Worm (Caenorhabditis elegans) whole organism, L4 larva: Measurements from ENCODE around the gene F40F12.9.

ENCODE experiments used
- F37D6.2 ChIP-seq: sonication (generic microtip); optimal IDR thresholded peaks from 2 replicates; lab custom pipeline; 2016; ENCODE audit warnings: mild to moderate bottlenecking, missing genetic modification characterization, missing compliant biosample characterization
- F44E2.7 ChIP-seq: fragments of 200-800 bp; sonication (Bioruptor generic); IDR thresholded peaks from 2 replicates; pipeline ENCODE4 v2.1.2; 2022; ENCODE audit warnings: missing genetic modification characterization, missing compliant biosample characterization
- F49E8.2 ChIP-seq: sonication (generic microtip); optimal IDR thresholded peaks from 2 replicates; lab custom pipeline; 2016; ENCODE audit warnings: missing compliant biosample characterization, mild to moderate bottlenecking, missing genetic modification characterization, borderline replicate concordance
- T20F7.1 ChIP-seq: fragments of 200-800 bp; sonication (Bioruptor generic); optimal IDR thresholded peaks from 2 replicates; lab custom pipeline; 2018; ENCODE audit warnings: mild to moderate bottlenecking, missing genetic modification characterization, missing compliant biosample characterization
- Y105C5A.15 ChIP-seq: fragments of 200-800 bp; sonication (Bioruptor generic); IDR thresholded peaks from 2 replicates; pipeline ENCODE4 v1.3.6; 2022; ENCODE audit warnings: missing genetic modification characterization, missing compliant biosample characterization
- Y75B8A.6 ChIP-seq: fragments of 200-800 bp; sonication (Bioruptor generic); IDR thresholded peaks from 2 replicates; pipeline ENCODE4 v1.3.6; 2022; ENCODE audit warnings: missing genetic modification reagents, missing genetic modification characterization, missing compliant biosample characterization
- aha-1 ChIP-seq: fragments of 150-350 bp; peaks from one replicate; lab custom pipeline; 2014; ENCODE audit warnings: missing biosample characterization, missing genetic modification characterization
- attf-4 ChIP-seq: sonication (generic microtip); optimal IDR thresholded peaks from 3 replicates; lab custom pipeline; 2017; ENCODE audit warnings: missing biosample characterization, missing genetic modification characterization
- ceh-28 ChIP-seq: fragments of 150-350 bp; optimal IDR thresholded peaks from 2 replicates; lab custom pipeline; 2014; ENCODE audit warnings: missing biosample characterization, missing genetic modification reagents, missing genetic modification characterization
- ceh-44 ChIP-seq: fragments of 200-800 bp; sonication (Bioruptor generic); IDR thresholded peaks from 2 replicates; pipeline ENCODE4 v1.3.6; 2022; ENCODE audit warnings: missing genetic modification reagents, missing genetic modification characterization, missing compliant biosample characterization
- daf-12 ChIP-seq: fragments of 150-350 bp; optimal IDR thresholded peaks from 2 replicates; lab custom pipeline; 2014; ENCODE audit warnings: missing biosample characterization, missing genetic modification reagents, missing genetic modification characterization
- daf-16 ChIP-seq, 3 experiments: sonication (generic microtip); optimal IDR thresholded peaks; 2 replicates each; lab custom pipeline; 2016 to 2017; ENCODE audit warnings: missing genetic modification characterization in 3 of 3, missing genetic modification reagents in 3 of 3, mild to moderate bottlenecking in 2 of 3, missing compliant biosample characterization in 2 of 3, missing biosample characterization in 1 of 3, moderate library complexity in 1 of 3
- daf-8 ChIP-seq: fragments of 200-800 bp; sonication (Bioruptor generic); IDR thresholded peaks from 2 replicates; pipeline ENCODE4 v1.3.6; 2022; ENCODE audit warnings: missing genetic modification characterization, missing compliant biosample characterization
- dmd-6 ChIP-seq: fragments of 200-800 bp; sonication (Bioruptor generic); IDR thresholded peaks from 2 replicates; pipeline ENCODE4 v1.3.6; 2022; ENCODE audit warnings: missing genetic modification reagents, missing genetic modification characterization, missing compliant biosample characterization
- dmd-8 ChIP-seq: fragments of 200-800 bp; sonication (Bioruptor generic); IDR thresholded peaks from 2 replicates; pipeline ENCODE4 v1.3.6; 2022; ENCODE audit warnings: missing genetic modification characterization, missing compliant biosample characterization
- dmd-9 ChIP-seq: fragments of 200-800 bp; sonication (Bioruptor generic); IDR thresholded peaks from 2 replicates; pipeline ENCODE4 v1.3.6; 2022; ENCODE audit warnings: missing genetic modification reagents, missing genetic modification characterization, missing compliant biosample characterization
- dpl-1 ChIP-seq: fragments of 150-350 bp; optimal IDR thresholded peaks from 2 replicates; lab custom pipeline; 2014; ENCODE audit warnings: missing biosample characterization, missing genetic modification reagents, missing genetic modification characterization
- dve-1 ChIP-seq: sonication (generic microtip); optimal IDR thresholded peaks from 2 replicates; lab custom pipeline; 2017; ENCODE audit warnings: antibody characterized with exemption, mild to moderate bottlenecking, missing genetic modification characterization, missing compliant biosample characterization; ENCODE audit not compliant: insufficient read depth
- egl-27 ChIP-seq: sonication (generic microtip); optimal IDR thresholded peaks from 3 replicates; lab custom pipeline; 2017; ENCODE audit warnings: missing biosample characterization, missing genetic modification reagents, missing genetic modification characterization
- fkh-10 ChIP-seq: fragments of 150-350 bp; optimal IDR thresholded peaks from 2 replicates; lab custom pipeline; 2014; ENCODE audit warnings: missing biosample characterization, missing genetic modification reagents, missing genetic modification characterization
- hlh-11 ChIP-seq: fragments of 200-800 bp; sonication (Bioruptor generic); optimal IDR thresholded peaks from 2 replicates; lab custom pipeline; 2018; ENCODE audit warnings: mild to moderate bottlenecking, missing genetic modification characterization, missing compliant biosample characterization
- hlh-30 ChIP-seq: sonication (generic microtip); optimal IDR thresholded peaks from 2 replicates; lab custom pipeline; 2017; ENCODE audit warnings: antibody characterized with exemption, mild to moderate bottlenecking, missing genetic modification characterization, missing compliant biosample characterization; ENCODE audit not compliant: insufficient read depth
- jun-1 ChIP-seq: fragments of 150-350 bp; optimal IDR thresholded peaks from 2 replicates; lab custom pipeline; 2014; ENCODE audit warnings: missing biosample characterization, missing genetic modification reagents, missing genetic modification characterization
- lin-1 ChIP-seq: fragments of 200-800 bp; sonication (Bioruptor generic); IDR thresholded peaks from 2 replicates; pipeline ENCODE4 v1.3.6; 2022; ENCODE audit warnings: missing genetic modification reagents, missing genetic modification characterization, missing compliant biosample characterization
- lin-13 ChIP-seq: fragments of 150-350 bp; optimal IDR thresholded peaks from 2 replicates; lab custom pipeline; 2014; ENCODE audit warnings: missing biosample characterization, missing genetic modification reagents, missing genetic modification characterization
- lin-15B ChIP-seq: fragments of 150-350 bp; sonication (generic microtip); optimal IDR thresholded peaks from 3 replicates; lab custom pipeline; 2014; ENCODE audit warnings: missing biosample characterization, missing genetic modification characterization
- lin-38 ChIP-seq: fragments of 200-800 bp; sonication (Bioruptor generic); IDR thresholded peaks from 2 replicates; pipeline ENCODE4 v1.3.6; 2022; ENCODE audit warnings: missing genetic modification reagents, missing genetic modification characterization, missing compliant biosample characterization
- lir-3 ChIP-seq: sonication (generic microtip); optimal IDR thresholded peaks from 2 replicates; lab custom pipeline; 2016; ENCODE audit warnings: mild to moderate bottlenecking, missing genetic modification characterization, missing compliant biosample characterization
- lsy-2 ChIP-seq, 2 experiments: fragments of 150-350 bp in 1 of 2; sonication (generic microtip) in 1 of 2; optimal IDR thresholded peaks; 2 replicates each; lab custom pipeline; 2014 to 2017; ENCODE audit warnings: missing biosample characterization in 2 of 2, missing genetic modification characterization in 2 of 2
- madf-9 ChIP-seq: fragments of 200-800 bp; sonication (Bioruptor generic); conservative IDR thresholded peaks from 2 replicates; pipeline ENCODE4 v1.3.6; 2022; ENCODE audit warnings: missing genetic modification reagents, missing genetic modification characterization, missing compliant biosample characterization
- mep-1 ChIP-seq: fragments of 150-350 bp; sonication (generic microtip); optimal IDR thresholded peaks from 3 replicates; lab custom pipeline; 2014; ENCODE audit warnings: missing biosample characterization, missing genetic modification characterization
- mes-2 ChIP-seq: sonication (generic microtip); optimal IDR thresholded peaks from 2 replicates; lab custom pipeline; 2016; ENCODE audit warnings: missing genotype, mild to moderate bottlenecking, missing genetic modification characterization, missing compliant biosample characterization; ENCODE audit not compliant: poor library complexity, severe bottlenecking
- mxl-2 ChIP-seq: fragments of 200-800 bp; sonication (Bioruptor generic); conservative IDR thresholded peaks from 2 replicates; pipeline ENCODE4 v1.3.6; 2022; ENCODE audit warnings: missing genetic modification reagents, missing genetic modification characterization, missing compliant biosample characterization
- mxl-3 ChIP-seq: fragments of 200-800 bp; sonication (Bioruptor generic); optimal IDR thresholded peaks from 2 replicates; lab custom pipeline; 2018; ENCODE audit warnings: mild to moderate bottlenecking, missing genetic modification characterization, missing compliant biosample characterization
- nhr-10 ChIP-seq: fragments of 150-350 bp; optimal IDR thresholded peaks from 2 replicates; lab custom pipeline; 2014; ENCODE audit warnings: missing biosample characterization, missing genetic modification characterization
- nhr-11 ChIP-seq: fragments of 150-350 bp; optimal IDR thresholded peaks from 2 replicates; lab custom pipeline; 2014; ENCODE audit warnings: missing biosample characterization, missing genetic modification characterization
- nhr-237 ChIP-seq: sonication (generic microtip); optimal IDR thresholded peaks from 2 replicates; lab custom pipeline; 2017; ENCODE audit warnings: missing biosample characterization, missing genetic modification characterization
- nhr-25 ChIP-seq: sonication (generic microtip); optimal IDR thresholded peaks from 2 replicates; lab custom pipeline; 2017; ENCODE audit warnings: missing genetic modification characterization, mild to moderate bottlenecking, missing compliant biosample characterization, antibody characterized with exemption, moderate library complexity, borderline replicate concordance; ENCODE audit not compliant: insufficient read depth
- nhr-28 ChIP-seq: fragments of 150-350 bp; optimal IDR thresholded peaks from 2 replicates; lab custom pipeline; 2014; ENCODE audit warnings: missing biosample characterization, missing genetic modification characterization
- nhr-42 ChIP-seq: fragments of 200-800 bp; sonication (Bioruptor generic); IDR thresholded peaks from 2 replicates; pipeline ENCODE4 v1.3.6; 2022; ENCODE audit warnings: missing genetic modification characterization, missing compliant biosample characterization
- nhr-77 ChIP-seq: fragments of 150-350 bp; optimal IDR thresholded peaks from 2 replicates; lab custom pipeline; 2014; ENCODE audit warnings: missing biosample characterization, missing genetic modification characterization
- pha-4 ChIP-seq, 2 experiments: fragments of 150-350 bp in 1 of 2; fragments of 200-800 bp in 1 of 2; sonication (Bioruptor generic) in 1 of 2; IDR thresholded peaks in 1 of 2; optimal IDR thresholded peaks in 1 of 2; 2 replicates each; pipeline versions ENCODE4 v1.3.6 to Lab custom; 2014 to 2022; ENCODE audit warnings: missing genetic modification characterization in 2 of 2, missing genetic modification reagents in 2 of 2, missing biosample characterization in 1 of 2, missing compliant biosample characterization in 1 of 2
- pqm-1 ChIP-seq: sonication (generic microtip); optimal IDR thresholded peaks from 2 replicates; lab custom pipeline; 2017; ENCODE audit warnings: missing biosample characterization, missing genetic modification characterization
- sdz-12 ChIP-seq: fragments of 200-800 bp; sonication (Bioruptor generic); optimal IDR thresholded peaks from 2 replicates; lab custom pipeline; 2018; ENCODE audit warnings: mild to moderate bottlenecking, missing genetic modification characterization, missing compliant biosample characterization
- unc-39 ChIP-seq: sonication (generic microtip); optimal IDR thresholded peaks from 2 replicates; lab custom pipeline; 2017; ENCODE audit warnings: missing biosample characterization, missing genetic modification characterization
- unc-62 ChIP-seq, 3 experiments: fragments of 150-350 bp in 1 of 3; sonication (generic microtip); optimal IDR thresholded peaks in 2 of 3; peaks in 1 of 3; 1 replicate in 1 of 3; 2 replicates in 2 of 3; lab custom pipeline; 2014 to 2017; ENCODE audit warnings: missing biosample characterization in 3 of 3, missing genetic modification characterization in 3 of 3, missing genetic modification reagents in 3 of 3, missing genotype in 1 of 3
- zag-1 ChIP-seq: fragments of 150-350 bp; optimal IDR thresholded peaks from 2 replicates; lab custom pipeline; 2014; ENCODE audit warnings: missing biosample characterization, missing genetic modification characterization
- zfp-2 ChIP-seq: sonication (generic microtip); optimal IDR thresholded peaks from 2 replicates; lab custom pipeline; 2016; ENCODE audit warnings: mild to moderate bottlenecking, missing genetic modification characterization, missing compliant biosample characterization
- zfp-3 ChIP-seq: fragments of 200-800 bp; sonication (Bioruptor generic); conservative IDR thresholded peaks from 2 replicates; pipeline ENCODE4 v1.3.6; 2022; ENCODE audit warnings: missing genetic modification reagents, missing genetic modification characterization, missing compliant biosample characterization
- zip-11 ChIP-seq: fragments of 200-800 bp; sonication (Bioruptor generic); IDR thresholded peaks from 2 replicates; pipeline ENCODE4 v1.3.6; 2022; ENCODE audit warnings: missing genetic modification characterization, missing compliant biosample characterization
- ztf-11 ChIP-seq: fragments of 150-350 bp; optimal IDR thresholded peaks from 2 replicates; lab custom pipeline; 2014; ENCODE audit warnings: missing biosample characterization, missing genetic modification characterization

The F40F12.9 gene

ce11 chrIII:9922310-9922709, 11.2 kb downstream of the F40F12.9 start:
- TF ChIP-seq nhr-11 (tag; lab: Kevin White, UChicago): no peak
- no peak for TF ChIP-seq unc-39
- TF ChIP-seq F44E2.7 (GFP tag; lab: Robert Waterston, UW): no peak
- no peak for TF ChIP-seq ceh-28
- TF ChIP-seq T20F7.1 (GFP tag; lab: Kevin White, UChicago): no peak
- TF ChIP-seq zfp-2 (tag; lab: Kevin White, UChicago): no peak
- no peak for TF ChIP-seq daf-16 (GFP tag; optimal IDR thresholded peaks at IDR 0.05; lab: Kevin White, UChicago)
- TF ChIP-seq daf-16 (tag; optimal IDR thresholded peaks at IDR 0.05; lab: Kevin White, UChicago): peak; percentile 86
- TF ChIP-seq ztf-11: no peak
- no peak for TF ChIP-seq nhr-42
- no peak for TF ChIP-seq pha-4 (GFP tag; IDR thresholded peaks at IDR 0.05; lab: Robert Waterston, UW)
- TF ChIP-seq pha-4 (tag; optimal IDR thresholded peaks at IDR 0.05; lab: Kevin White, UChicago): no peak
- TF ChIP-seq zfp-3 (GFP tag; lab: Robert Waterston, UW): no peak
- no peak for TF ChIP-seq lin-38 (GFP tag; lab: Robert Waterston, UW)
- no peak for TF ChIP-seq attf-4 (tag; lab: Kevin White, UChicago)
- peak; percentile 56 for TF ChIP-seq nhr-28
- no peak for TF ChIP-seq jun-1 (tag; lab: Kevin White, UChicago)
- TF ChIP-seq F37D6.2 (tag; lab: Kevin White, UChicago): no peak
- TF ChIP-seq nhr-237 (tag; lab: Kevin White, UChicago): no peak
- TF ChIP-seq mxl-2 (GFP tag; lab: Robert Waterston, UW): no peak
- TF ChIP-seq Y75B8A.6: no peak
- no peak for TF ChIP-seq dmd-8 (GFP tag; lab: Robert Waterston, UW)
- peak; percentile 38 for TF ChIP-seq dve-1 (tag; lab: Kevin White, UChicago)
- TF ChIP-seq ceh-44 (GFP tag; lab: Robert Waterston, UW): no peak
- TF ChIP-seq dpl-1 (GFP tag; lab: Kevin White, UChicago): no peak
- TF ChIP-seq lin-15B (tag; lab: Kevin White, UChicago): no peak
- no peak for TF ChIP-seq dmd-6 (GFP tag; lab: Robert Waterston, UW)
- peak; percentile 16 for TF ChIP-seq hlh-30
- no peak for TF ChIP-seq unc-62 (GFP tag; optimal IDR thresholded peaks at IDR 0.05 in 1 of 2; lab: Kevin White, UChicago)
- TF ChIP-seq unc-62 (tag; optimal IDR thresholded peaks at IDR 0.05; lab: Kevin White, UChicago): no peak
- no peak for TF ChIP-seq Y105C5A.15 (GFP tag; lab: Robert Waterston, UW)
- no peak for TF ChIP-seq sdz-12 (GFP tag; lab: Kevin White, UChicago)
- peak; percentile 9 for TF ChIP-seq pqm-1 (tag; lab: Kevin White, UChicago)
- no peak for TF ChIP-seq daf-8 (GFP tag; lab: Robert Waterston, UW)
- peak; percentile 11 for TF ChIP-seq hlh-11 (tag; lab: Kevin White, UChicago)
- no peak for TF ChIP-seq nhr-25 (tag; lab: Kevin White, UChicago)
- TF ChIP-seq egl-27 (tag; lab: Kevin White, UChicago): no peak
- no peak for TF ChIP-seq mes-2 (tag; lab: Kevin White, UChicago)
- TF ChIP-seq aha-1 (tag; lab: Kevin White, UChicago): no peak
- no peak for TF ChIP-seq lir-3
- no peak for TF ChIP-seq dmd-9 (GFP tag; lab: Robert Waterston, UW)
- no peak for TF ChIP-seq lin-13
- TF ChIP-seq lin-1 (GFP tag; lab: Robert Waterston, UW): no peak
- no peak for TF ChIP-seq zip-11 (GFP tag; lab: Robert Waterston, UW)
- TF ChIP-seq fkh-10 (GFP tag; lab: Kevin White, UChicago): no peak
- no peak for TF ChIP-seq madf-9
- TF ChIP-seq nhr-10 (tag; lab: Kevin White, UChicago): no peak
- no peak for TF ChIP-seq mep-1
- no peak for TF ChIP-seq lsy-2 (tag; optimal IDR thresholded peaks at IDR 0.05; lab: Kevin White, UChicago)
- no peak for TF ChIP-seq mxl-3 (GFP tag; lab: Kevin White, UChicago)
- TF ChIP-seq nhr-77 (tag; lab: Kevin White, UChicago): peak; percentile 11
- TF ChIP-seq daf-12: no peak
- no peak for TF ChIP-seq F49E8.2 (tag; lab: Kevin White, UChicago)
- TF ChIP-seq zag-1 (tag; lab: Kevin White, UChicago): no peak
